Worm (Caenorhabditis elegans): ENCODE data around the gene ins-37.
A peak's percentile ranks its signal among the peaks of the same experiment; 100 is the strongest.

DNA sequence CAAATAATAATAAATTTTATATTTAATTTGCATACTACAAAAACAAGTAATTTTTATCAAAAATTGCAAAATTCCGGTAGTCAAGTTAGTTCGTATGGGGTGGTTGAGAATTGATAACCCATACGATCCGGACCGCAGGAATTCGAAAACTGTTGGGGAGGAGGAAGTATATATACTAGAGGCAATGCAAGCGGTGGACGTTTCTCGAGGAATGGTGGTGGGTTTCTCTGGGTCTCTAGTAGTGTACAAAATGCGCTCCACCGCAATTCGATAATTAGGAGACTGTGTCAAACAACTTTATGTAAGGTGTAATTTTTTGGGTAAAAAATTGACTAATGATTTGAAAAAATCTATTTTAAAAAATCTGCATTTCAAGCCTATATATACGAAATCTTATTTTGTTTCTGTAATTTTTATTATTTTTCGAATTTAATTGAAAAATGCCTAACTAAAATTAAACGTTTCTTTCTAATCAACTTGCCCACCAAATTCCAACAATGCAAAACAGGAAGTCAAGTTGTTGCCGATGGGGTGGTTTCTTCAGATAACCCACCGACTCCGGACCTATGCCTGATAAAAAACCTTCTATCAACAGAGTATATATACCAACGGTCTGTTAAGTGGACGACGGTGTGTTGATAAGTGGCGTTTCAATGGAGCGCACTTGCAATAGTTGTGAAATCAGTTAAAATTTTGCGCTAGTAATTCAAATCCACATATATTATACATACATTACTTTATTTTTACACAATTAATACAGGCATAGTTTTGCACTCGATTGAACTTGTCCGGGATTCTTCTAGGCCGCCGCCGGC is 1.3 kb downstream of the ins-37 start:
- TF ChIP-seq hlh-11 (tag; optimal IDR thresholded peaks at IDR 0.05) (peak; percentile 81), mxl-2 (GFP tag; conservative IDR thresholded peaks at IDR 0.05) (peak; percentile 56; the same call in 1 of the 2 replicates)
